Worm (Caenorhabditis elegans): Measurements from ENCODE around the gene mics-1.

DNA sequence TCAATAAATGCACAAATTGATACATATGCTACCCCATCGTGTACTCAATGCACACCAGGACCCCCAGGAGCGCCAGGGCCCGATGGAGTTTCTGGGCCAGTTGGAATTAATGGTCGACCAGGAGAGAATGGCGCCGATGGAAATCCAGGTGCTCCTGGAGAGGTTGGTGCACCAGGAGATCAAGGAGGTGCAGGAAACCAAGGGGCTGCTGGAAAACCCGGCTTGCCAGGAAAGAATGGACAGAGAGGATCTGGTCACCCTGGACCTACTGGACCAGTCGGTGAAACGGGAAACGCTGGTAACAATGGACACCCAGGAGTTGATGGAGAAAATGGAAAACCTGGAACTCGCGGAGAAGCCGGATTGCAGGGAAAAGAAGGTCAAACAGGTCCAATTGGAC lies 16.5 kb downstream of the mics-1 start:
- no peak for TF ChIP-seq him-1 (tag; optimal IDR thresholded peaks at IDR 0.05)
- TF ChIP-seq dao-5 (tag; optimal IDR thresholded peaks at IDR 0.05): no peak
- TF ChIP-seq W03F9.2 (tag; optimal IDR thresholded peaks at IDR 0.05): no peak
